Worm (Caenorhabditis elegans): ENCODE measurements around the gene F01F1.14.

The F01F1.14 gene

ce11 chrIII:5840277-5840676, 42.4 kb downstream of the F01F1.14 start:
- no peak for TF ChIP-seq klf-2 (GFP tag; conservative IDR thresholded peaks at IDR 0.05)
- TF ChIP-seq ztf-29 (GFP tag; IDR thresholded peaks at IDR 0.05) = no peak
- TF ChIP-seq ztf-23 (GFP tag; IDR thresholded peaks at IDR 0.05) = no peak
- no peak for TF ChIP-seq flt-1 (GFP tag; IDR thresholded peaks at IDR 0.05)
- no peak for TF ChIP-seq med-1 (GFP tag; optimal IDR thresholded peaks at IDR 0.05; ENCODE audit: insufficient read depth)
- no peak for TF ChIP-seq tab-1 (GFP tag; IDR thresholded peaks at IDR 0.05)
- TF ChIP-seq T22C8.4 (GFP tag; IDR thresholded peaks at IDR 0.05) = no peak
- TF ChIP-seq ref-1 (GFP tag; conservative IDR thresholded peaks at IDR 0.05) = no peak
- no peak for TF ChIP-seq cog-1 (tag; optimal IDR thresholded peaks at IDR 0.05)

- no peak for TF ChIP-seq med-1 (GFP tag; optimal IDR thresholded peaks at IDR 0.05; ENCODE audit: insufficient read depth)
- TF ChIP-seq klf-2 (GFP tag; conservative IDR thresholded peaks at IDR 0.05) = no peak
- TF ChIP-seq T22C8.4 (GFP tag; IDR thresholded peaks at IDR 0.05) = no peak
- no peak for TF ChIP-seq cog-1 (tag; optimal IDR thresholded peaks at IDR 0.05)
- no peak for TF ChIP-seq ztf-29 (GFP tag; IDR thresholded peaks at IDR 0.05)
- TF ChIP-seq flt-1 (GFP tag; IDR thresholded peaks at IDR 0.05) = no peak
- TF ChIP-seq ztf-23 (GFP tag; IDR thresholded peaks at IDR 0.05) = no peak
- no peak for TF ChIP-seq tab-1 (GFP tag; IDR thresholded peaks at IDR 0.05)
- TF ChIP-seq ref-1 (GFP tag; conservative IDR thresholded peaks at IDR 0.05) = no peak
Measured at ce11 chrIII:5839598-5839997, 43.1 kb downstream of the F01F1.14 start.

- TF ChIP-seq ztf-23 (GFP tag; IDR thresholded peaks at IDR 0.05) (no peak), ztf-29 (GFP tag; IDR thresholded peaks at IDR 0.05) (no peak), klf-2 (GFP tag; conservative IDR thresholded peaks at IDR 0.05) (no peak), cog-1 (tag; optimal IDR thresholded peaks at IDR 0.05) (no peak), med-1 (GFP tag; optimal IDR thresholded peaks at IDR 0.05; ENCODE audit: insufficient read depth) (no peak), T22C8.4 (GFP tag; IDR thresholded peaks at IDR 0.05) (no peak), ref-1 (GFP tag; conservative IDR thresholded peaks at IDR 0.05) (no peak), flt-1 (GFP tag; IDR thresholded peaks at IDR 0.05) (no peak), tab-1 (GFP tag; IDR thresholded peaks at IDR 0.05) (no peak)
Measured at ce11 chrIII:5839147-5839546, 43.6 kb downstream of the F01F1.14 start.

ce11 chrIII:5838159-5839046, 44.3 kb downstream of the F01F1.14 start:
- TF ChIP-seq ztf-29 (GFP tag; IDR thresholded peaks at IDR 0.05) = no peak
- TF ChIP-seq med-1 (GFP tag; optimal IDR thresholded peaks at IDR 0.05; ENCODE audit: insufficient read depth) = no peak
- no peak for TF ChIP-seq ztf-23 (GFP tag; IDR thresholded peaks at IDR 0.05)
- TF ChIP-seq klf-2 (GFP tag; conservative IDR thresholded peaks at IDR 0.05) = no peak
- TF ChIP-seq ref-1 (GFP tag; conservative IDR thresholded peaks at IDR 0.05) = no peak
- no peak for TF ChIP-seq flt-1 (GFP tag; IDR thresholded peaks at IDR 0.05)
- no peak for TF ChIP-seq tab-1 (GFP tag; IDR thresholded peaks at IDR 0.05)
- TF ChIP-seq T22C8.4 (GFP tag; IDR thresholded peaks at IDR 0.05) = no peak
- TF ChIP-seq cog-1 (tag; optimal IDR thresholded peaks at IDR 0.05) = no peak

DNA sequence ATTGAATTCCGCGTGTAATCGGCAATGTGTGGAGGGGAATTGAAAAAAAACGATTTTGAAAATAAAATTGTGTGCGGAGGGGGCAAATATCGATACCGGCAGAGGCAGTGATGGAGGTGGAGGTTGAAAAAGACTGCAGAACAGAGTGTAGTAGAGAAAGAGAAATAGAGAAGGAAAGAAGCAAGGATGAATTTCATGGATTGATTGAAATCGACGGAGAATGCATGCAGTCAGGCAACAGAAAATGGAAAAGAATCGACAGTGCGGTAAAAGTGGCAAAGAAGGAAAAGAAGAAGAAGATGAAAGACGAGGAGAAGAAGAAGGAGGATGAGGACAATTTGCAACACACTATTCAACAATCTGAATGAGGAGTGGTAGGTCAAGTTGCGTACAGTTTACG, 45.9 kb downstream of the F01F1.14 start, which contains the start of gene W04D12.1:
Gene W04D12.1, plus strand, starts transcription at position 111 of the 400 bp plus-strand sequence.
- no peak for TF ChIP-seq ztf-29 (GFP tag; IDR thresholded peaks at IDR 0.05)
- TF ChIP-seq tab-1 (GFP tag; IDR thresholded peaks at IDR 0.05) = no peak
- no peak for TF ChIP-seq T22C8.4 (GFP tag; IDR thresholded peaks at IDR 0.05)
- no peak for TF ChIP-seq flt-1 (GFP tag; IDR thresholded peaks at IDR 0.05)
- no peak for TF ChIP-seq cog-1 (tag; optimal IDR thresholded peaks at IDR 0.05)
- no peak for TF ChIP-seq ztf-23 (GFP tag; IDR thresholded peaks at IDR 0.05)
- TF ChIP-seq klf-2 (GFP tag; conservative IDR thresholded peaks at IDR 0.05) = no peak

ce11 chrIII:5836261-5836660, 46.5 kb downstream of the F01F1.14 start:
- TF ChIP-seq klf-2 (GFP tag; conservative IDR thresholded peaks at IDR 0.05) = no peak
- no peak for TF ChIP-seq ztf-23 (GFP tag; IDR thresholded peaks at IDR 0.05)
- no peak for TF ChIP-seq T22C8.4 (GFP tag; IDR thresholded peaks at IDR 0.05)
- no peak for TF ChIP-seq med-1 (GFP tag; optimal IDR thresholded peaks at IDR 0.05; ENCODE audit: insufficient read depth)
- no peak for TF ChIP-seq ref-1 (GFP tag; conservative IDR thresholded peaks at IDR 0.05)
- no peak for TF ChIP-seq flt-1 (GFP tag; IDR thresholded peaks at IDR 0.05)
- no peak for TF ChIP-seq cog-1 (tag; optimal IDR thresholded peaks at IDR 0.05)
- TF ChIP-seq tab-1 (GFP tag; IDR thresholded peaks at IDR 0.05) = no peak
- no peak for TF ChIP-seq ztf-29 (GFP tag; IDR thresholded peaks at IDR 0.05)

ce11 chrIII:5835163-5835871, 47.4 kb downstream of the F01F1.14 start:
- no peak for TF ChIP-seq cog-1 (tag; optimal IDR thresholded peaks at IDR 0.05)
- no peak for TF ChIP-seq med-1 (GFP tag; optimal IDR thresholded peaks at IDR 0.05; ENCODE audit: insufficient read depth)
- TF ChIP-seq ztf-23 (GFP tag; IDR thresholded peaks at IDR 0.05) = 0 out of 2 replicates have a peak, but pooled peaks have one; percentile 22

DNA sequence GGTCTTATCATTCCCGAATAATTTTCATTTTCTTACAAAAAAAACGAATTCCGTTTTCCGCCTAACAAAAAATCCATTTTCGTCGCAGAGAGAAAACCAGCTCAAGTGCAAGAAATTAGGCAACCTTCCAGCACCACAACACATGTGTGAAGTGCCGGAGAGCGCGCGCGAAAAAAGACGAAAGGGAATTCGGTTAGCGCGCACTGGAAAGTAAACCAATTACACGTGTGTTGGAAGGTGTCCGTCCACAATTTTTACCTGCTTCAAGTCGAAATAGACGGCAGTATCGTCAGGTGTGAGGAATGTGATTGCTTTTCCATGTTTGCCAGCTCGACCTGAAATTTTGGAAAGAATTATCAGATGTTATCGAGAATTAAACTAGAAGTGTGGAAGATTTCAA, 48.1 kb downstream of the F01F1.14 start:
- TF ChIP-seq tab-1 (GFP tag; IDR thresholded peaks at IDR 0.05) = no peak
- no peak for TF ChIP-seq med-1 (GFP tag; optimal IDR thresholded peaks at IDR 0.05; ENCODE audit: insufficient read depth)
- TF ChIP-seq ref-1 (GFP tag; conservative IDR thresholded peaks at IDR 0.05) = no peak
- no peak for TF ChIP-seq T22C8.4 (GFP tag; IDR thresholded peaks at IDR 0.05)
- no peak for TF ChIP-seq ztf-29 (GFP tag; IDR thresholded peaks at IDR 0.05)
- TF ChIP-seq flt-1 (GFP tag; IDR thresholded peaks at IDR 0.05) = no peak
- no peak for TF ChIP-seq ztf-23 (GFP tag; IDR thresholded peaks at IDR 0.05)
- no peak for TF ChIP-seq klf-2 (GFP tag; conservative IDR thresholded peaks at IDR 0.05)
- TF ChIP-seq cog-1 (tag; optimal IDR thresholded peaks at IDR 0.05) = no peak

- TF ChIP-seq flt-1 (GFP tag; IDR thresholded peaks at IDR 0.05) = no peak
- no peak for TF ChIP-seq tab-1 (GFP tag; IDR thresholded peaks at IDR 0.05)
- no peak for TF ChIP-seq med-1 (GFP tag; optimal IDR thresholded peaks at IDR 0.05; ENCODE audit: insufficient read depth)
- TF ChIP-seq ref-1 (GFP tag; conservative IDR thresholded peaks at IDR 0.05) = no peak
- TF ChIP-seq cog-1 (tag; optimal IDR thresholded peaks at IDR 0.05) = no peak
- TF ChIP-seq ztf-23 (GFP tag; IDR thresholded peaks at IDR 0.05) = no peak
- TF ChIP-seq ztf-29 (GFP tag; IDR thresholded peaks at IDR 0.05) = no peak
- no peak for TF ChIP-seq klf-2 (GFP tag; conservative IDR thresholded peaks at IDR 0.05)
- TF ChIP-seq T22C8.4 (GFP tag; IDR thresholded peaks at IDR 0.05) = no peak
Measured at ce11 chrIII:5834053-5834452, 48.7 kb downstream of the F01F1.14 start, which contains the start of gene R12B2.6. R12B2.6 (minus strand) TSS chrIII:5834153.

All from whole organism, midembryonic.